Worm (Caenorhabditis elegans) whole organism, L4 larva: Measurements from ENCODE around the gene Y14H12B.1.
A peak's percentile ranks its signal among the peaks of the same experiment; 100 is the strongest.

Source experiments
- F26F4.8 ChIP-seq: fragments of 200-800 bp; sonication (Bioruptor generic); conservative IDR thresholded peaks from 2 replicates; pipeline ENCODE4 v1.3.6; 2022; ENCODE audit warnings: missing genetic modification characterization, missing compliant biosample characterization
- F44E2.7 ChIP-seq: fragments of 200-800 bp; sonication (Bioruptor generic); IDR thresholded peaks from 2 replicates; pipeline ENCODE4 v2.1.2; 2022; ENCODE audit warnings: missing genetic modification characterization, missing compliant biosample characterization
- F49E8.2 ChIP-seq: sonication (generic microtip); optimal IDR thresholded peaks from 2 replicates; lab custom pipeline; 2016; ENCODE audit warnings: missing compliant biosample characterization, mild to moderate bottlenecking, missing genetic modification characterization, borderline replicate concordance
- Y75B8A.6 ChIP-seq: fragments of 200-800 bp; sonication (Bioruptor generic); IDR thresholded peaks from 2 replicates; pipeline ENCODE4 v1.3.6; 2022; ENCODE audit warnings: missing genetic modification reagents, missing genetic modification characterization, missing compliant biosample characterization
- ZK337.2 ChIP-seq: fragments of 200-800 bp; sonication (Bioruptor generic); IDR thresholded peaks from 2 replicates; pipeline ENCODE4 v1.3.6; 2022; ENCODE audit warnings: missing genetic modification reagents, missing genetic modification characterization, missing compliant biosample characterization
- ZK546.5 ChIP-seq, 2 experiments: sonication (generic microtip); optimal IDR thresholded peaks; 2 replicates each; lab custom pipeline; 2017; ENCODE audit warnings: missing biosample characterization in 2 of 2, missing genetic modification characterization in 2 of 2
- arid-1 ChIP-seq: fragments of 200-800 bp; sonication (Bioruptor generic); conservative IDR thresholded peaks from 2 replicates; pipeline ENCODE4 v1.3.6; 2022; ENCODE audit warnings: missing genetic modification reagents, missing genetic modification characterization, missing compliant biosample characterization
- ceh-62 ChIP-seq: sonication (generic microtip); optimal IDR thresholded peaks from 2 replicates; lab custom pipeline; 2017; ENCODE audit warnings: missing biosample characterization, missing genetic modification characterization
- ces-1 ChIP-seq: fragments of 150-350 bp; sonication (generic microtip); optimal IDR thresholded peaks from 4 replicates; lab custom pipeline; 2014; ENCODE audit warnings: missing biosample characterization, missing genetic modification reagents, missing genetic modification characterization
- daf-16 ChIP-seq, 3 experiments: sonication (generic microtip); optimal IDR thresholded peaks; 2 replicates each; lab custom pipeline; 2016 to 2017; ENCODE audit warnings: missing genetic modification characterization in 3 of 3, missing genetic modification reagents in 3 of 3, mild to moderate bottlenecking in 2 of 3, missing compliant biosample characterization in 2 of 3, missing biosample characterization in 1 of 3, moderate library complexity in 1 of 3
- daf-8 ChIP-seq: fragments of 200-800 bp; sonication (Bioruptor generic); IDR thresholded peaks from 2 replicates; pipeline ENCODE4 v1.3.6; 2022; ENCODE audit warnings: missing genetic modification characterization, missing compliant biosample characterization
- dmd-6 ChIP-seq: fragments of 200-800 bp; sonication (Bioruptor generic); IDR thresholded peaks from 2 replicates; pipeline ENCODE4 v1.3.6; 2022; ENCODE audit warnings: missing genetic modification reagents, missing genetic modification characterization, missing compliant biosample characterization
- dve-1 ChIP-seq: sonication (generic microtip); optimal IDR thresholded peaks from 2 replicates; lab custom pipeline; 2017; ENCODE audit warnings: antibody characterized with exemption, mild to moderate bottlenecking, missing genetic modification characterization, missing compliant biosample characterization; ENCODE audit not compliant: insufficient read depth
- egl-43 ChIP-seq: fragments of 200-800 bp; sonication (Bioruptor generic); IDR thresholded peaks from 2 replicates; pipeline ENCODE4 v1.3.6; 2022; ENCODE audit warnings: missing genetic modification reagents, missing genetic modification characterization, missing compliant biosample characterization
- lin-38 ChIP-seq: fragments of 200-800 bp; sonication (Bioruptor generic); IDR thresholded peaks from 2 replicates; pipeline ENCODE4 v1.3.6; 2022; ENCODE audit warnings: missing genetic modification reagents, missing genetic modification characterization, missing compliant biosample characterization
- lsy-2 ChIP-seq, 2 experiments: fragments of 150-350 bp in 1 of 2; sonication (generic microtip) in 1 of 2; optimal IDR thresholded peaks; 2 replicates each; lab custom pipeline; 2014 to 2017; ENCODE audit warnings: missing biosample characterization in 2 of 2, missing genetic modification characterization in 2 of 2
- madf-5 ChIP-seq, 2 experiments: fragments of 200-800 bp; sonication (Bioruptor generic); IDR thresholded peaks; 2 replicates each; pipeline ENCODE4 v1.3.6; 2022; ENCODE audit warnings: missing compliant biosample characterization in 2 of 2, missing genetic modification characterization in 2 of 2
- madf-9 ChIP-seq: fragments of 200-800 bp; sonication (Bioruptor generic); conservative IDR thresholded peaks from 2 replicates; pipeline ENCODE4 v1.3.6; 2022; ENCODE audit warnings: missing genetic modification reagents, missing genetic modification characterization, missing compliant biosample characterization
- mdl-1 ChIP-seq, 2 experiments: fragments of 150-350 bp in 1 of 2; sonication (generic microtip) in 1 of 2; optimal IDR thresholded peaks; 2 replicates each; lab custom pipeline; 2014 to 2017; ENCODE audit warnings: missing biosample characterization in 2 of 2, missing genetic modification characterization in 2 of 2
- mxl-2 ChIP-seq: fragments of 200-800 bp; sonication (Bioruptor generic); conservative IDR thresholded peaks from 2 replicates; pipeline ENCODE4 v1.3.6; 2022; ENCODE audit warnings: missing genetic modification reagents, missing genetic modification characterization, missing compliant biosample characterization
- nhr-10 ChIP-seq: fragments of 150-350 bp; optimal IDR thresholded peaks from 2 replicates; lab custom pipeline; 2014; ENCODE audit warnings: missing biosample characterization, missing genetic modification characterization
- nhr-111 ChIP-seq: fragments of 200-800 bp; sonication (Bioruptor generic); optimal IDR thresholded peaks from 2 replicates; lab custom pipeline; 2018; ENCODE audit warnings: mild to moderate bottlenecking, missing genetic modification characterization, missing compliant biosample characterization
- nhr-41 ChIP-seq: fragments of 200-800 bp; sonication (Bioruptor generic); IDR thresholded peaks from 2 replicates; pipeline ENCODE4 v1.3.6; 2022; ENCODE audit warnings: missing genetic modification reagents, missing genetic modification characterization, missing compliant biosample characterization
- nhr-6 ChIP-seq: fragments of 150-350 bp; optimal IDR thresholded peaks from 2 replicates; lab custom pipeline; 2014; ENCODE audit warnings: missing biosample characterization, missing genetic modification characterization
- nhr-76 ChIP-seq: fragments of 150-350 bp; optimal IDR thresholded peaks from 2 replicates; lab custom pipeline; 2014; ENCODE audit warnings: missing biosample characterization, missing genetic modification characterization
- nhr-77 ChIP-seq: fragments of 150-350 bp; optimal IDR thresholded peaks from 2 replicates; lab custom pipeline; 2014; ENCODE audit warnings: missing biosample characterization, missing genetic modification characterization
- pha-4 ChIP-seq, 2 experiments: fragments of 150-350 bp in 1 of 2; fragments of 200-800 bp in 1 of 2; sonication (Bioruptor generic) in 1 of 2; IDR thresholded peaks in 1 of 2; optimal IDR thresholded peaks in 1 of 2; 2 replicates each; pipeline versions ENCODE4 v1.3.6 to Lab custom; 2014 to 2022; ENCODE audit warnings: missing genetic modification characterization in 2 of 2, missing genetic modification reagents in 2 of 2, missing biosample characterization in 1 of 2, missing compliant biosample characterization in 1 of 2
- php-3 ChIP-seq: fragments of 200-800 bp; sonication (Bioruptor generic); IDR thresholded peaks from 2 replicates; pipeline ENCODE4 v1.3.6; 2022; ENCODE audit warnings: missing genetic modification reagents, missing genetic modification characterization, missing compliant biosample characterization
- saeg-2 ChIP-seq: fragments of 200-800 bp; sonication (Bioruptor generic); IDR thresholded peaks from 2 replicates; pipeline ENCODE4 v1.3.6; 2022; ENCODE audit warnings: missing genetic modification reagents, missing genetic modification characterization, missing compliant biosample characterization
- spr-3 ChIP-seq: fragments of 200-800 bp; sonication (Bioruptor generic); optimal IDR thresholded peaks from 2 replicates; lab custom pipeline; 2018; ENCODE audit warnings: mild to moderate bottlenecking, missing genetic modification characterization, missing compliant biosample characterization
- zip-11 ChIP-seq: fragments of 200-800 bp; sonication (Bioruptor generic); IDR thresholded peaks from 2 replicates; pipeline ENCODE4 v1.3.6; 2022; ENCODE audit warnings: missing genetic modification characterization, missing compliant biosample characterization
- ztf-7 ChIP-seq: fragments of 150-350 bp; optimal IDR thresholded peaks from 2 replicates; lab custom pipeline; 2014; ENCODE audit warnings: missing biosample characterization, missing genetic modification characterization

Gene Y14H12B.1

ce11 chrII:3930478-3931182 is 3.6 kb upstream of the Y14H12B.1 start (continued):
- no peak for TF ChIP-seq nhr-10 (tag; lab: Kevin White, UChicago)
- 0 out of 2 replicates have a peak, but pooled peaks have one; percentile 38 for TF ChIP-seq pha-4 (GFP tag; IDR thresholded peaks at IDR 0.05; lab: Robert Waterston, UW)
- peak; percentile 62 for TF ChIP-seq pha-4 (tag; optimal IDR thresholded peaks at IDR 0.05; lab: Kevin White, UChicago)

- TF ChIP-seq arid-1, result no peak
- TF ChIP-seq nhr-41 (GFP tag; lab: Robert Waterston, UW), result no peak
- no peak for TF ChIP-seq Y75B8A.6 (GFP tag; lab: Robert Waterston, UW)
Observed at ce11 chrII:3931230-3931629, 3.0 kb upstream of the Y14H12B.1 start.

- TF ChIP-seq nhr-76 (tag; lab: Kevin White, UChicago) (no peak), F49E8.2 (peak; percentile 15), nhr-6 (no peak), lin-38 (GFP tag; lab: Robert Waterston, UW) (peak; percentile 50; the same call in 1 of the 2 replicates), madf-5 (GFP tag; IDR thresholded peaks at IDR 0.05; lab: Robert Waterston, UW) (0 out of 4 replicates have a peak, but pooled peaks of 1 of the 2 experiments have one; percentile 9), egl-43 (GFP tag; lab: Robert Waterston, UW) (peak; percentile 61; the same call in 1 of the 2 replicates), pha-4 (GFP tag; IDR thresholded peaks at IDR 0.05; lab: Robert Waterston, UW) (peak; percentile 23; the same call in 1 of the 2 replicates), pha-4 (tag; optimal IDR thresholded peaks at IDR 0.05; lab: Kevin White, UChicago) (no peak), mdl-1 (tag; optimal IDR thresholded peaks at IDR 0.05; lab: Kevin White, UChicago) (no peak), arid-1 (0 out of 2 replicates have a peak, but pooled peaks have one; percentile 29)
- TF ChIP-seq, all 104 proteins: peak for 6
Observed at ce11 chrII:3931825-3932224, 2.4 kb upstream of the Y14H12B.1 start.

- no peak for TF ChIP-seq F44E2.7 (GFP tag; lab: Robert Waterston, UW)
- TF ChIP-seq saeg-2 (GFP tag; lab: Robert Waterston, UW), result no peak
- TF ChIP-seq daf-8, result no peak
- TF ChIP-seq daf-16 (GFP tag; optimal IDR thresholded peaks at IDR 0.05; lab: Kevin White, UChicago), result no peak
- TF ChIP-seq daf-16 (tag; optimal IDR thresholded peaks at IDR 0.05; lab: Kevin White, UChicago), result no peak
- TF ChIP-seq ztf-7, result no peak
- no peak for TF ChIP-seq ZK337.2 (GFP tag; lab: Robert Waterston, UW)
- TF ChIP-seq nhr-111 (GFP tag; lab: Kevin White, UChicago), result no peak
- TF ChIP-seq dmd-6 (GFP tag; lab: Robert Waterston, UW), result no peak
- no peak for TF ChIP-seq zip-11 (GFP tag; lab: Robert Waterston, UW)
- TF ChIP-seq spr-3 (GFP tag; lab: Kevin White, UChicago), result no peak
- no peak for TF ChIP-seq php-3 (GFP tag; lab: Robert Waterston, UW)
- TF ChIP-seq ces-1 (GFP tag; lab: Kevin White, UChicago), result no peak
- TF ChIP-seq dve-1 (tag; lab: Kevin White, UChicago), result no peak
Observed at ce11 chrII:3933640-3934039, 607 bp upstream of the Y14H12B.1 start, which contains the start of gene Y14H12B.2. Gene Y14H12B.2, minus strand, starts transcription at chrII:3933740.

- TF ChIP-seq madf-9 (GFP tag; lab: Robert Waterston, UW) (no peak), mxl-2 (GFP tag; lab: Robert Waterston, UW) (no peak), lsy-2 (tag; optimal IDR thresholded peaks at IDR 0.05; lab: Kevin White, UChicago) (no peak), F26F4.8 (GFP tag; lab: Robert Waterston, UW) (no peak), ZK337.2 (GFP tag; lab: Robert Waterston, UW) (no peak), ZK546.5 (tag; optimal IDR thresholded peaks at IDR 0.05; lab: Kevin White, UChicago) (no peak), ceh-62 (tag; lab: Kevin White, UChicago) (no peak), nhr-77 (no peak), ces-1 (GFP tag; lab: Kevin White, UChicago) (no peak)
Observed at ce11 chrII:3935098-3935497, 851 bp downstream of the Y14H12B.1 start.
